Worm (Caenorhabditis elegans): ENCODE measurements around the gene dlst-1.

ce11 chrV:6758017-6758416 lies 49.1 kb upstream of the dlst-1 start, which contains the start of gene dbl-1:
- TF ChIP-seq sptf-1 (tag; optimal IDR thresholded peaks at IDR 0.05), result no peak
- no peak for TF ChIP-seq lin-13 (tag; optimal IDR thresholded peaks at IDR 0.05)
- no peak for TF ChIP-seq blmp-1 (tag; optimal IDR thresholded peaks at IDR 0.05)
- TF ChIP-seq unc-62 (GFP tag; optimal IDR thresholded peaks at IDR 0.05), result no peak
- no peak for TF ChIP-seq mab-5 (tag; optimal IDR thresholded peaks at IDR 0.05)
- TF ChIP-seq nhr-237 (tag; optimal IDR thresholded peaks at IDR 0.05), result no peak
- no peak for TF ChIP-seq ztf-11 (tag; optimal IDR thresholded peaks at IDR 0.05)
- no peak for TF ChIP-seq cnd-1 (tag; optimal IDR thresholded peaks at IDR 0.05)

All from whole organism, mixed stage, embryonic.